Worm (Caenorhabditis elegans): ENCODE results near the gene C17B7.12.

ce11 chrV:3376973-3377372 lies 23.9 kb downstream of the C17B7.12 start, which contains the start of gene srbc-2:
- TF ChIP-seq lin-15B (tag; optimal IDR thresholded peaks at IDR 0.05) (no peak), unc-30 (tag; optimal IDR thresholded peaks at IDR 0.05) (no peak), lir-3 (tag; optimal IDR thresholded peaks at IDR 0.05; ENCODE audit: poor library complexity) (no peak), ztf-4 (tag; optimal IDR thresholded peaks at IDR 0.05) (no peak), ceh-82 (tag; optimal IDR thresholded peaks at IDR 0.05) (no peak), alr-1 (tag; optimal IDR thresholded peaks at IDR 0.05; ENCODE audit: borderline replicate concordance) (no peak), pqm-1 (tag; optimal IDR thresholded peaks at IDR 0.05) (no peak), xbp-1 (tag; optimal IDR thresholded peaks at IDR 0.05) (no peak), nhr-90 (tag; optimal IDR thresholded peaks at IDR 0.05; ENCODE audit: poor library complexity) (no peak), tlp-1 (tag; optimal IDR thresholded peaks at IDR 0.05) (no peak), nhr-11 (tag; optimal IDR thresholded peaks at IDR 0.05) (no peak), nhr-237 (tag; optimal IDR thresholded peaks at IDR 0.05) (no peak)

All from whole organism, L1 larva.